Worm (Caenorhabditis elegans) whole organism, midembryonic: ENCODE measurements around the gene C25A6.1.

Source experiments
- T22C8.4 ChIP-seq: fragments of 200-800 bp; sonication (Bioruptor generic); IDR thresholded peaks from 2 replicates; pipeline ENCODE4 v1.3.6; 2022; ENCODE audit warnings: missing genetic modification characterization, missing compliant biosample characterization
- cog-1 ChIP-seq: sonication (generic microtip); optimal IDR thresholded peaks from 2 replicates; lab custom pipeline; 2016; ENCODE audit warnings: missing genetic modification characterization, missing compliant biosample characterization
- klf-2 ChIP-seq: fragments of 200-800 bp; sonication (Bioruptor generic); conservative IDR thresholded peaks from 2 replicates; pipeline ENCODE4 v1.3.6; 2022; ENCODE audit warnings: missing genetic modification reagents, missing genetic modification characterization, missing compliant biosample characterization
- med-1 ChIP-seq: sonication (generic microtip); optimal IDR thresholded peaks from 2 replicates; lab custom pipeline; 2017; ENCODE audit warnings: missing genetic modification characterization, mild to moderate bottlenecking, missing compliant biosample characterization, antibody characterized with exemption, missing genetic modification reagents; ENCODE audit not compliant: insufficient read depth
- ref-1 ChIP-seq: fragments of 200-800 bp; sonication (Bioruptor generic); conservative IDR thresholded peaks from 2 replicates; pipeline ENCODE4 v1.3.6; 2022; ENCODE audit warnings: missing genetic modification reagents, missing genetic modification characterization, missing compliant biosample characterization
- tab-1 ChIP-seq: fragments of 200-800 bp; sonication (Bioruptor generic); IDR thresholded peaks from 2 replicates; pipeline ENCODE4 v1.3.6; 2022; ENCODE audit warnings: missing genetic modification characterization, missing compliant biosample characterization
- ztf-23 ChIP-seq: fragments of 200-800 bp; sonication (Bioruptor generic); IDR thresholded peaks from 2 replicates; pipeline ENCODE4 v1.3.6; 2022; ENCODE audit warnings: missing genetic modification reagents, missing genetic modification characterization, missing compliant biosample characterization
- ztf-29 ChIP-seq: fragments of 200-800 bp; sonication (Bioruptor generic); IDR thresholded peaks from 2 replicates; pipeline ENCODE4 v1.3.6; 2022; ENCODE audit warnings: missing genetic modification reagents, missing genetic modification characterization, missing compliant biosample characterization

- TF ChIP-seq tab-1 (no peak), cog-1 (no peak), ztf-23 (GFP tag; lab: Robert Waterston, UW) (no peak), klf-2 (GFP tag; lab: Robert Waterston, UW) (no peak), med-1 (GFP tag; lab: Kevin White, UChicago) (no peak), ztf-29 (GFP tag; lab: Robert Waterston, UW) (no peak), ref-1 (GFP tag; lab: Robert Waterston, UW) (no peak), T22C8.4 (GFP tag; lab: Robert Waterston, UW) (no peak)
Measured at ce11 chrV:5426337-5426736, 18.0 kb downstream of the C25A6.1 start.
